Fruit fly (Drosophila melanogaster) whole organism, embryonic: ENCODE results near the gene MICU3.

Experiments used
- Awh ChIP-seq: fragments of 200-800 bp; sonication (Bioruptor generic); IDR thresholded peaks from 2 replicates; pipeline ENCODE4, ENCODE4 v1.3.6; 2022; ENCODE audit warnings: missing biosample characterization, missing genetic modification characterization
- B-H2 ChIP-seq: fragments of 200-800 bp; sonication (Bioruptor generic); optimal IDR thresholded peaks from 2 replicates; lab custom pipeline; 2018; ENCODE audit warnings: missing biosample characterization, mild to moderate bottlenecking, missing genetic modification characterization
- Bdp1 ChIP-seq: fragments of 200-800 bp; sonication (Bioruptor generic); optimal IDR thresholded peaks from 3 replicates; lab custom pipeline; 2016; ENCODE audit warnings: missing biosample characterization, missing genetic modification characterization
- CG13123 ChIP-seq: fragments of 200-800 bp; sonication (Bioruptor generic); optimal IDR thresholded peaks from 2 replicates; lab custom pipeline; 2016; ENCODE audit warnings: missing biosample characterization, missing genetic modification characterization
- CG14710 ChIP-seq: fragments of 200-800 bp; sonication (Bioruptor generic); optimal IDR thresholded peaks from 3 replicates; lab custom pipeline; 2019; ENCODE audit warnings: missing biosample characterization, mild to moderate bottlenecking, missing genetic modification characterization, moderate library complexity
- CG1529 ChIP-seq: fragments of 200-800 bp; sonication (Bioruptor generic); optimal IDR thresholded peaks from 3 replicates; lab custom pipeline; 2018; ENCODE audit warnings: missing biosample characterization, missing genetic modification characterization
- CG1603 ChIP-seq: fragments of 200-800 bp; sonication (Bioruptor generic); optimal IDR thresholded peaks from 2 replicates; lab custom pipeline; 2019; ENCODE audit warnings: missing biosample characterization, mild to moderate bottlenecking, missing genetic modification characterization, moderate library complexity
- CG17186 ChIP-seq: fragments of 200-800 bp; sonication (Bioruptor generic); optimal IDR thresholded peaks from 3 replicates; lab custom pipeline; 2017; ENCODE audit warnings: missing biosample characterization, missing genetic modification reagents, missing genetic modification characterization
- CG17912 ChIP-seq: fragments of 200-800 bp; sonication (Bioruptor generic); optimal IDR thresholded peaks from 2 replicates; lab custom pipeline; 2018; ENCODE audit warnings: missing biosample characterization, mild to moderate bottlenecking, missing genetic modification characterization
- CG34224 ChIP-seq: fragments of 200-800 bp; sonication (Bioruptor generic); IDR thresholded peaks from 3 replicates; pipeline ENCODE4 v1.3.6; 2022; ENCODE audit warnings: missing biosample characterization, missing genetic modification characterization; ENCODE audit not compliant: partially characterized antibody
- CG3995 ChIP-seq: fragments of 200-800 bp; sonication (Bioruptor generic); optimal IDR thresholded peaks from 3 replicates; lab custom pipeline; 2016; ENCODE audit warnings: missing biosample characterization, missing genetic modification characterization
- CG7372 ChIP-seq: fragments of 200-800 bp; sonication (Bioruptor generic); IDR thresholded peaks from 2 replicates; pipeline ENCODE4 v1.3.6; 2022; ENCODE audit warnings: missing biosample characterization, missing genetic modification characterization
- CG7928 ChIP-seq: fragments of 200-800 bp; sonication (Bioruptor generic); optimal IDR thresholded peaks from 2 replicates; lab custom pipeline; 2017; ENCODE audit warnings: missing biosample characterization, mild to moderate bottlenecking, missing genetic modification characterization
- CG7987 ChIP-seq: fragments of 200-800 bp; sonication (Bioruptor generic); optimal IDR thresholded peaks from 2 replicates; lab custom pipeline; 2018; ENCODE audit warnings: missing biosample characterization, mild to moderate bottlenecking, missing genetic modification characterization, moderate library complexity
- CG8359 ChIP-seq: fragments of 200-800 bp; sonication (Bioruptor generic); optimal IDR thresholded peaks from 2 replicates; lab custom pipeline; 2017; ENCODE audit warnings: missing biosample characterization, mild to moderate bottlenecking, missing genetic modification characterization, borderline replicate concordance
- CG8924 ChIP-seq: fragments of 200-800 bp; optimal IDR thresholded peaks from 3 replicates; lab custom pipeline; 2019; ENCODE audit warnings: missing biosample characterization, mild to moderate bottlenecking, missing genetic modification characterization, moderate library complexity
- CG9876 ChIP-seq: fragments of 200-800 bp; sonication (Bioruptor generic); optimal IDR thresholded peaks from 2 replicates; lab custom pipeline; 2016; ENCODE audit warnings: missing biosample characterization, missing genetic modification characterization
- CG9932 ChIP-seq: fragments of 200-800 bp; sonication (Bioruptor generic); IDR thresholded peaks from 2 replicates; pipeline ENCODE4 v1.3.6; 2022; ENCODE audit warnings: missing biosample characterization, missing genetic modification characterization
- Dfd ChIP-seq, 2 experiments: fragments of >200 bp; optimal IDR thresholded peaks; 2 replicates each; lab custom pipeline; 2017; ENCODE audit warnings: missing biosample characterization in 2 of 2, missing genetic modification characterization in 2 of 2
- Drgx ChIP-seq: fragments of 200-800 bp; sonication (Bioruptor generic); IDR thresholded peaks from 2 replicates; pipeline ENCODE4 v1.3.6; 2022; ENCODE audit warnings: missing biosample characterization, missing genetic modification characterization
- Hsf ChIP-seq: fragments of 200-800 bp; sonication (Bioruptor generic); optimal IDR thresholded peaks from 3 replicates; lab custom pipeline; 2016; ENCODE audit warnings: missing biosample characterization, missing genetic modification characterization
- Jarid2 ChIP-seq: fragments of 200-800 bp; sonication (Bioruptor generic); optimal IDR thresholded peaks from 3 replicates; lab custom pipeline; 2017; ENCODE audit warnings: mild to moderate bottlenecking, missing biosample characterization, missing genetic modification reagents, missing genetic modification characterization
- Meics ChIP-seq: fragments of 200-800 bp; sonication (Bioruptor generic); optimal IDR thresholded peaks from 2 replicates; lab custom pipeline; 2017; ENCODE audit warnings: missing biosample characterization, mild to moderate bottlenecking, missing genetic modification characterization
- Nf-YA ChIP-seq: fragments of 200-800 bp; sonication (Bioruptor generic); IDR thresholded peaks from 2 replicates; pipeline ENCODE4 v1.3.6; 2022; ENCODE audit warnings: missing biosample characterization, missing genetic modification characterization
- Side ChIP-seq: fragments of 200-800 bp; sonication (Bioruptor generic); optimal IDR thresholded peaks from 2 replicates; lab custom pipeline; 2016; ENCODE audit warnings: missing biosample characterization, missing genetic modification characterization
- Taf1 ChIP-seq: fragments of 200-800 bp; sonication (Bioruptor generic); IDR thresholded peaks from 2 replicates; pipeline ENCODE4 v1.3.6; 2022; ENCODE audit warnings: missing biosample characterization, missing genetic modification characterization
- bab2 ChIP-seq: fragments of 200-800 bp; sonication (Bioruptor generic); optimal IDR thresholded peaks from 2 replicates; lab custom pipeline; 2016; ENCODE audit warnings: missing biosample characterization, missing genetic modification characterization
- bsh ChIP-seq, 2 experiments: fragments of 200-800 bp; sonication (Bioruptor generic); optimal IDR thresholded peaks; 2 replicates each; lab custom pipeline; 2017 to 2018; ENCODE audit warnings: mild to moderate bottlenecking in 2 of 2, missing biosample characterization in 2 of 2, missing genetic modification characterization in 2 of 2, moderate library complexity in 1 of 2
- cato ChIP-seq: fragments of 200-800 bp; sonication (Bioruptor generic); optimal IDR thresholded peaks from 2 replicates; lab custom pipeline; 2016; ENCODE audit warnings: missing biosample characterization, missing genetic modification characterization, borderline replicate concordance
- cg ChIP-seq: fragments of 200-800 bp; sonication (Bioruptor generic); optimal IDR thresholded peaks from 3 replicates; lab custom pipeline; 2019; ENCODE audit warnings: missing biosample characterization, mild to moderate bottlenecking, missing genetic modification characterization, moderate library complexity
- crc ChIP-seq: fragments of 200-800 bp; sonication (Bioruptor generic); optimal IDR thresholded peaks from 2 replicates; lab custom pipeline; 2016; ENCODE audit warnings: missing biosample characterization, missing genetic modification characterization
- emc ChIP-seq: fragments of 200-800 bp; sonication (Bioruptor generic); optimal IDR thresholded peaks from 2 replicates; lab custom pipeline; 2016; ENCODE audit warnings: missing biosample characterization, missing genetic modification characterization
- exex ChIP-seq: fragments of 200-800 bp; sonication (Bioruptor generic); optimal IDR thresholded peaks from 4 replicates; lab custom pipeline; 2018; ENCODE audit warnings: missing biosample characterization, mild to moderate bottlenecking, missing genetic modification characterization, moderate library complexity
- gcm ChIP-seq: fragments of 200-800 bp; sonication (Bioruptor generic); optimal IDR thresholded peaks from 2 replicates; lab custom pipeline; 2019; ENCODE audit warnings: missing biosample characterization, mild to moderate bottlenecking, missing genetic modification characterization, moderate library complexity
- gem ChIP-seq: fragments of 200-800 bp; sonication (Bioruptor generic); optimal IDR thresholded peaks from 2 replicates; lab custom pipeline; 2019; ENCODE audit warnings: missing biosample characterization, mild to moderate bottlenecking, missing genetic modification characterization, moderate library complexity
- ham ChIP-seq: fragments of 200-800 bp; sonication (Bioruptor generic); IDR thresholded peaks from 2 replicates; pipeline ENCODE4 v1.3.6; 2022; ENCODE audit warnings: missing biosample characterization, missing genetic modification characterization
- hbn ChIP-seq: fragments of 200-800 bp; sonication (Bioruptor generic); IDR thresholded peaks from 2 replicates; pipeline ENCODE4 v1.3.6; 2022; ENCODE audit warnings: missing biosample characterization, missing genetic modification characterization; ENCODE audit not compliant: partially characterized antibody
- jigr1 ChIP-seq: fragments of 200-800 bp; sonication (Bioruptor generic); IDR thresholded peaks from 3 replicates; pipeline ENCODE4 v1.3.6; 2022; ENCODE audit warnings: missing biosample characterization, missing genetic modification characterization
- mirr ChIP-seq: fragments of 200-800 bp; sonication (Bioruptor generic); optimal IDR thresholded peaks from 3 replicates; lab custom pipeline; 2018; ENCODE audit warnings: missing biosample characterization, mild to moderate bottlenecking, missing genetic modification characterization
- mld ChIP-seq: fragments of 200-800 bp; sonication (Bioruptor generic); IDR thresholded peaks from 3 replicates; pipeline ENCODE4 v1.3.6; 2022; ENCODE audit warnings: missing biosample characterization, missing genetic modification characterization; ENCODE audit not compliant: partially characterized antibody
- nerfin-2 ChIP-seq: fragments of 200-800 bp; sonication (Bioruptor generic); IDR thresholded peaks from 2 replicates; pipeline ENCODE4 v1.3.6; 2022; ENCODE audit warnings: missing biosample characterization, missing genetic modification characterization; ENCODE audit not compliant: partially characterized antibody
- pum ChIP-seq: fragments of 200-800 bp; sonication (Bioruptor generic); optimal IDR thresholded peaks from 2 replicates; lab custom pipeline; 2016; ENCODE audit warnings: missing biosample characterization, missing genetic modification characterization
- pzg ChIP-seq: fragments of 200-800 bp; sonication (Bioruptor generic); optimal IDR thresholded peaks from 3 replicates; lab custom pipeline; 2018; ENCODE audit warnings: missing biosample characterization, mild to moderate bottlenecking, missing genetic modification characterization, moderate library complexity
- ranshi ChIP-seq: fragments of 200-800 bp; sonication (Bioruptor generic); IDR thresholded peaks from 2 replicates; pipeline ENCODE4 v1.3.6; 2022; ENCODE audit warnings: missing biosample characterization, missing genetic modification characterization
- rib ChIP-seq: fragments of 200-800 bp; sonication (Bioruptor generic); IDR thresholded peaks from 2 replicates; pipeline ENCODE4 v1.3.6; 2022; ENCODE audit warnings: missing biosample characterization, missing genetic modification characterization
- sim ChIP-seq: fragments of 200-800 bp; sonication (Bioruptor generic); IDR thresholded peaks from 2 replicates; pipeline ENCODE4 v1.3.6; 2022; ENCODE audit warnings: missing biosample characterization, missing genetic modification characterization
- z ChIP-seq: fragments of 200-800 bp; sonication (Bioruptor generic); IDR thresholded peaks from 3 replicates; pipeline ENCODE4 v1.3.6; 2022; ENCODE audit warnings: missing biosample characterization, missing genetic modification characterization
- zen2 ChIP-seq: fragments of 200-800 bp; sonication (Bioruptor generic); IDR thresholded peaks from 3 replicates; pipeline ENCODE4 v1.3.6; 2022; ENCODE audit warnings: missing biosample characterization, missing genetic modification characterization; ENCODE audit not compliant: partially characterized antibody

Gene MICU3

DNA sequence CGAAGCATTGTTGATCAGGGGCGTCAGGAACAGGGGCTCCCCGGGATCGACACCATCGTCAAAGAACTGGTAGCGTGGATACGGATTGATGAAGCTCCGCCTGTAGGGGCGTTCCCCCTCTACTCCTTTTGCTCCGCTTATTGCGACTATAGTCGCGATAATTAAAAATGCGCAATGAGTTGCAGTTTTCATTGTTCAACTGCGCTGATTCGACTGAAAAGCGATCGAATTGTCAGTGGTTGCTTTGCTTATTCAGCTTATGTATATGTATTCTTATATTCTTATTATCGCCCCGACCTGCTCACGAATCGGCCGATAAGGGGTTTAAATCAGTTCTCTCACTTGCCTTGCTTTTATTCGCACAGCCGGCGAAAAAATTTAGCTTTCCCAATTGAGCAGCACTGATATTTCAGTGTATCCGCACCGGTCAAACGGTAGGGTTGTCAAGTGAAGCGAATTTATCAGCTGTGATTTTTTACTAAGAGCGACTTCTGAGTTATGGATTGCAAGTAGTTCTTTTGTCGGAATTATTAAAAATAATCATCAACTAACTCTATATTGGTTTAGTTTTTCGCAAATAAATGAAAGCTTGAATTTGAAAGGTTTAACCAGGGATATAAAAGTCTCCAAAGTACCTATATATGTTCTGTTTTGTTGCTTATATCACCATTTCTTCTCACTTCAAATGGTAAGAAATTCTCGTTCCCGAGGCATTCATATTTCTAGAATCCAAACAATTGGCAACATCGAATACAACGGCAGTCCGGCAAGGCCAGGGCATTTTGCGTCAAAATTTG lies 17.1 kb downstream of the MICU3 start, which contains the start of the genes CG4572 and CG4686 (continued):
- TF ChIP-seq exex (tag; lab: Kevin White, UChicago) = peak; percentile 51
- peak; percentile 58; the same call in 1 of the 3 replicates for TF ChIP-seq jigr1 (GFP tag; lab: Robert Waterston, UW)
- peak; percentile 78 for TF ChIP-seq B-H2
- peak; percentile 75 for TF ChIP-seq Side (GFP tag; lab: Kevin White, UChicago)
- peak; percentile 6; the same call in 1 of the 2 replicates for TF ChIP-seq Taf1 (GFP tag; lab: Robert Waterston, UW)
- peak; percentile 84 for TF ChIP-seq gem (tag; lab: Kevin White, UChicago)
- peak; percentile 79 for TF ChIP-seq Drgx (GFP tag; lab: Robert Waterston, UW)
- TF ChIP-seq Bdp1 (GFP tag; lab: Kevin White, UChicago) = peak; percentile 48
- TF ChIP-seq CG7987 (GFP tag; lab: Kevin White, UChicago) = peak; percentile 7
- TF ChIP-seq rib (GFP tag; lab: Robert Waterston, UW) = peak; percentile 92
- no peak for TF ChIP-seq mld
- TF ChIP-seq Nf-YA (GFP tag; lab: Robert Waterston, UW) = no peak
- no peak for TF ChIP-seq CG34224
- peak; percentile 83 for TF ChIP-seq Hsf (GFP tag; lab: Kevin White, UChicago)
- TF ChIP-seq cg (GFP tag; lab: Kevin White, UChicago) = no peak
- peak; percentile 70 for TF ChIP-seq CG8924 (tag; lab: Kevin White, UChicago)
- TF ChIP-seq CG13123 (GFP tag; lab: Kevin White, UChicago) = peak; percentile 34
- peak; percentile 97 for TF ChIP-seq CG3995 (GFP tag; lab: Kevin White, UChicago)
- peak; percentile 81 for TF ChIP-seq Meics
- peak; percentile 99 for TF ChIP-seq CG14710 (tag; lab: Kevin White, UChicago)
- TF ChIP-seq CG1529 (GFP tag; lab: Kevin White, UChicago) = peak; percentile 51
- peak; percentile 60 for TF ChIP-seq crc (GFP tag; lab: Kevin White, UChicago)
- TF ChIP-seq bsh (GFP tag; optimal IDR thresholded peaks at IDR 0.05; lab: Kevin White, UChicago) = peak in 1 of 2 experiments; percentile 58
- TF ChIP-seq zen2 (GFP tag; lab: Robert Waterston, UW) = no peak
- TF ChIP-seq CG17186 = peak; percentile 39
- TF ChIP-seq Awh = no peak
- TF ChIP-seq CG1603 = no peak
- peak; percentile 58 for TF ChIP-seq CG9876
- TF ChIP-seq gcm (GFP tag; lab: Kevin White, UChicago) = peak; percentile 7
- TF ChIP-seq mirr (GFP tag; lab: Kevin White, UChicago) = no peak
- peak; percentile 60; the same call in 1 of the 2 replicates for TF ChIP-seq ranshi (GFP tag; lab: Robert Waterston, UW)
- TF ChIP-seq cato (GFP tag; lab: Kevin White, UChicago) = peak; percentile 10
- TF ChIP-seq pzg = peak; percentile 46
- peak; percentile 37 for TF ChIP-seq Jarid2 (GFP tag; lab: Kevin White, UChicago)
- peak; percentile 27 for TF ChIP-seq CG17912 (GFP tag; lab: Kevin White, UChicago)
- peak; percentile 94 for TF ChIP-seq bab2 (GFP tag; lab: Kevin White, UChicago)
- peak; percentile 71 for TF ChIP-seq CG9932
- TF ChIP-seq nerfin-2 = no peak
- TF ChIP-seq pum (GFP tag; lab: Kevin White, UChicago) = peak; percentile 74
- peak; percentile 17; the same call in 1 of the 2 replicates for TF ChIP-seq sim (GFP tag; lab: Robert Waterston, UW)
- TF ChIP-seq Dfd (GFP tag; optimal IDR thresholded peaks at IDR 0.05; lab: Kevin White, UChicago) = no peak
- TF ChIP-seq CG7372 (GFP tag; lab: Robert Waterston, UW) = peak; percentile 82
- TF ChIP-seq CG8359 (GFP tag; lab: Kevin White, UChicago) = no peak
- no peak for TF ChIP-seq ham (GFP tag; lab: Robert Waterston, UW)
- no peak for TF ChIP-seq hbn
- TF ChIP-seq emc = peak; percentile 37
- no peak for TF ChIP-seq z (GFP tag; lab: Robert Waterston, UW)
- TF ChIP-seq CG7928 (GFP tag; lab: Kevin White, UChicago) = peak; percentile 32
